Worm (Caenorhabditis elegans) whole organism, L2 larva: ENCODE measurements around the gene K02F3.9.
A peak's percentile ranks its signal among the peaks of the same experiment; 100 is the strongest.

ENCODE experiments used
- C34F6.9 ChIP-seq: fragments of 150-350 bp; optimal IDR thresholded peaks from 2 replicates; lab custom pipeline; 2014; ENCODE audit warnings: missing biosample characterization, missing genetic modification characterization
- F13H6.1 ChIP-seq: sonication (generic microtip); optimal IDR thresholded peaks from 2 replicates; lab custom pipeline; 2016; ENCODE audit warnings: missing genetic modification characterization, missing compliant biosample characterization
- R02D3.7 ChIP-seq: fragments of 150-350 bp; optimal IDR thresholded peaks from 2 replicates; lab custom pipeline; 2014; ENCODE audit warnings: missing biosample characterization, missing genetic modification characterization
- ZK546.5 ChIP-seq: sonication (generic microtip); optimal IDR thresholded peaks from 2 replicates; lab custom pipeline; 2017; ENCODE audit warnings: missing biosample characterization, missing genetic modification characterization
- alr-1 ChIP-seq: fragments of 150-350 bp; optimal IDR thresholded peaks from 2 replicates; lab custom pipeline; 2014; ENCODE audit warnings: missing biosample characterization, missing genetic modification characterization
- aly-2 ChIP-seq: fragments of 150-350 bp; optimal IDR thresholded peaks from 2 replicates; lab custom pipeline; 2014; ENCODE audit warnings: missing biosample characterization, missing genetic modification characterization
- blmp-1 ChIP-seq: sonication (generic microtip); optimal IDR thresholded peaks from 2 replicates; lab custom pipeline; 2017; ENCODE audit warnings: missing genetic modification characterization, mild to moderate bottlenecking, missing compliant biosample characterization, antibody characterized with exemption, moderate library complexity; ENCODE audit not compliant: insufficient read depth
- ceh-16 ChIP-seq: fragments of 150-350 bp; optimal IDR thresholded peaks from 2 replicates; lab custom pipeline; 2014; ENCODE audit warnings: missing biosample characterization, missing genetic modification characterization
- ceh-82 ChIP-seq: fragments of 150-350 bp; optimal IDR thresholded peaks from 2 replicates; lab custom pipeline; 2014; ENCODE audit warnings: missing biosample characterization, missing genetic modification characterization
- crh-2 ChIP-seq: sonication (generic microtip); optimal IDR thresholded peaks from 2 replicates; lab custom pipeline; 2017; ENCODE audit warnings: missing biosample characterization, missing genetic modification characterization
- dmd-4 ChIP-seq: sonication (generic microtip); optimal IDR thresholded peaks from 2 replicates; lab custom pipeline; 2017; ENCODE audit warnings: missing biosample characterization, missing genetic modification characterization
- egl-27 ChIP-seq: sonication (generic microtip); optimal IDR thresholded peaks from 3 replicates; lab custom pipeline; 2017; ENCODE audit warnings: missing biosample characterization, missing genetic modification reagents, missing genetic modification characterization
- elt-3 ChIP-seq: sonication (generic microtip); optimal IDR thresholded peaks from 2 replicates; lab custom pipeline; 2017; ENCODE audit warnings: missing biosample characterization, missing genetic modification characterization
- fos-1 ChIP-seq: fragments of 150-350 bp; optimal IDR thresholded peaks from 2 replicates; lab custom pipeline; 2014; ENCODE audit warnings: missing biosample characterization, missing genetic modification characterization
- gmeb-1 ChIP-seq: fragments of 150-350 bp; optimal IDR thresholded peaks from 2 replicates; lab custom pipeline; 2014; ENCODE audit warnings: missing biosample characterization, missing genetic modification characterization
- lin-11 ChIP-seq: fragments of 150-350 bp; sonication (generic microtip); optimal IDR thresholded peaks from 2 replicates; lab custom pipeline; 2014; ENCODE audit warnings: missing biosample characterization, missing genetic modification characterization, inconsistent platforms, mixed read lengths
- lin-39 ChIP-seq: fragments of 150-350 bp; optimal IDR thresholded peaks from 2 replicates; lab custom pipeline; 2014; ENCODE audit warnings: missing biosample characterization, missing genetic modification reagents, missing genetic modification characterization
- lsy-2 ChIP-seq, 2 experiments: fragments of 150-350 bp in 1 of 2; sonication (generic microtip) in 1 of 2; optimal IDR thresholded peaks; 2 replicates each; lab custom pipeline; 2014 to 2017; ENCODE audit warnings: missing biosample characterization in 2 of 2, missing genetic modification characterization in 2 of 2
- mab-5 ChIP-seq: fragments of 150-350 bp; optimal IDR thresholded peaks from 2 replicates; lab custom pipeline; 2014; ENCODE audit warnings: missing biosample characterization, missing genetic modification characterization
- mdl-1 ChIP-seq, 2 experiments: fragments of 150-350 bp in 1 of 2; sonication (generic microtip) in 1 of 2; optimal IDR thresholded peaks; 2 replicates each; lab custom pipeline; 2017; ENCODE audit warnings: missing biosample characterization in 2 of 2, missing genetic modification characterization in 2 of 2
- nhr-11 ChIP-seq: fragments of 150-350 bp; optimal IDR thresholded peaks from 2 replicates; lab custom pipeline; 2014; ENCODE audit warnings: missing biosample characterization, missing genetic modification characterization
- nhr-12 ChIP-seq: fragments of 150-350 bp; optimal IDR thresholded peaks from 2 replicates; lab custom pipeline; 2014; ENCODE audit warnings: missing biosample characterization, missing genetic modification characterization
- nhr-129 ChIP-seq: fragments of 150-350 bp; optimal IDR thresholded peaks from 2 replicates; lab custom pipeline; 2014; ENCODE audit warnings: missing biosample characterization, missing genetic modification characterization
- nhr-21 ChIP-seq: fragments of 150-350 bp; optimal IDR thresholded peaks from 2 replicates; lab custom pipeline; 2014; ENCODE audit warnings: missing biosample characterization, missing genetic modification characterization
- nhr-23 ChIP-seq: fragments of 150-350 bp; optimal IDR thresholded peaks from 2 replicates; lab custom pipeline; 2014; ENCODE audit warnings: missing biosample characterization, missing genetic modification reagents, missing genetic modification characterization
- nhr-237 ChIP-seq: fragments of 150-350 bp; optimal IDR thresholded peaks from 2 replicates; lab custom pipeline; 2014; ENCODE audit warnings: missing biosample characterization, missing genetic modification characterization
- nhr-25 ChIP-seq: fragments of 150-350 bp; sonication (generic microtip); optimal IDR thresholded peaks from 3 replicates; lab custom pipeline; 2014; ENCODE audit warnings: missing biosample characterization, missing genetic modification characterization
- nhr-6 ChIP-seq: fragments of 150-350 bp; optimal IDR thresholded peaks from 2 replicates; lab custom pipeline; 2014; ENCODE audit warnings: missing biosample characterization, missing genetic modification characterization
- sem-4 ChIP-seq: fragments of 150-350 bp; optimal IDR thresholded peaks from 2 replicates; lab custom pipeline; 2014; ENCODE audit warnings: missing biosample characterization, missing genetic modification reagents, missing genetic modification characterization
- skn-1 ChIP-seq: sonication (generic microtip); optimal IDR thresholded peaks from 2 replicates; lab custom pipeline; 2017; ENCODE audit warnings: missing biosample characterization, missing genetic modification characterization
- sma-9 ChIP-seq, 2 experiments: fragments of 150-350 bp in 1 of 2; sonication (generic microtip) in 1 of 2; optimal IDR thresholded peaks; 2 replicates each; lab custom pipeline; 2014 to 2016; ENCODE audit warnings: missing genetic modification characterization in 2 of 2, mild to moderate bottlenecking in 1 of 2, missing biosample characterization in 1 of 2, missing compliant biosample characterization in 1 of 2, missing genetic modification reagents in 1 of 2, moderate library complexity in 1 of 2
- snpc-4 ChIP-seq: fragments of 150-350 bp; optimal IDR thresholded peaks from 2 replicates; lab custom pipeline; 2014; ENCODE audit warnings: missing biosample characterization, missing genetic modification characterization
- unc-39 ChIP-seq: fragments of 150-350 bp; optimal IDR thresholded peaks from 2 replicates; lab custom pipeline; 2014; ENCODE audit warnings: missing biosample characterization, missing genetic modification characterization
- unc-55 ChIP-seq: fragments of 150-350 bp; sonication (generic microtip); optimal IDR thresholded peaks from 3 replicates; lab custom pipeline; 2014; ENCODE audit warnings: missing biosample characterization, missing genetic modification reagents, missing genetic modification characterization
- unc-62 ChIP-seq: fragments of 150-350 bp; optimal IDR thresholded peaks from 2 replicates; lab custom pipeline; 2014; ENCODE audit warnings: missing biosample characterization, missing genetic modification reagents, missing genetic modification characterization
- zag-1 ChIP-seq: fragments of 150-350 bp; optimal IDR thresholded peaks from 2 replicates; lab custom pipeline; 2014; ENCODE audit warnings: missing biosample characterization, missing genetic modification characterization
- ztf-1 ChIP-seq: fragments of 200-800 bp; sonication (Bioruptor generic); conservative IDR thresholded peaks from 2 replicates; pipeline ENCODE4 v1.3.6; 2022; ENCODE audit warnings: missing genetic modification characterization, missing compliant biosample characterization
- ztf-11 ChIP-seq: sonication (generic microtip); optimal IDR thresholded peaks from 2 replicates; lab custom pipeline; 2017; ENCODE audit warnings: missing biosample characterization, missing genetic modification characterization
- ztf-4 ChIP-seq: fragments of 150-350 bp; optimal IDR thresholded peaks from 2 replicates; lab custom pipeline; 2014; ENCODE audit warnings: missing biosample characterization, missing genetic modification characterization

Gene K02F3.9

DNA sequence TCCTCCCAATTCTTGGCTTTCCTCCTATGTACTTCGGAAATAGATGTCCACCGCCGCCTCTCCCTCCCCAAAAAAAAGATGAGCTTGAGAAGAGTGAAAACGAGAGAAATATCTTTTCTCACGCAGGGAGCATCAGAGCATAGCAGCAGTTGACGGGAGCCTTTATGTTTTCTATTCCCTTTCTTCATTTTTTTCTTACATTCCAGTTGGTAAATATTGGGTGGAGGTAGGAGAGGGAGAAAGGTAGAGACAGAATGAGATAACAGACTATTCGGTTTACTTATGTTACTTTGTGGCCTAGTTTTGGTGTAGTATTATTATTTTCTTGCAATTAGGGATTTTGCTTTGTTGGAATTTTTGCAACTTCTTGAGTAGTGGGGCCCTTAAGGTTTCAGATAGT, 3.4 kb upstream of the K02F3.9 start:
- TF ChIP-seq fos-1 (no peak), C34F6.9 (tag; lab: Kevin White, UChicago) (peak; percentile 2), nhr-129 (tag; lab: Kevin White, UChicago) (peak; percentile 48), unc-55 (GFP tag; lab: Kevin White, UChicago) (peak; percentile 5)

DNA sequence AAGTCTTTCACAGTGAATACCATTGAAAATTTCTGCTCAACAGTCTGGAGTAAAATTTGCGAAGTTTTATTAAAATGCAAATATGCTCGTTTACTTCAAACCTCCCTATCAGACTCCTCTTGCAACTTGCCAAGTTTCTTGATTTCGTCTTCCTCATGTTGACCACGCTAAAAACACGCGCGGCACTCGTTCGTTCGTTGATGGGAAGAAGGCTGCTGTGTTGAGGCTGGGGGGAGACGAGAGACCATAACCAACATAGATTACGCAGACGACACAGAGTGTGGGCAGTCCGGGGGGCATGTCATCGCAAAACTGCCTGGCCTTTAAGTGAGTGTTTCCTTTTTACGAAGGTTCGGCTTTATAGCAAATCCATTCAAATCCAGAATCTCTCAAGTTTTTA, 2.8 kb upstream of the K02F3.9 start:
- TF ChIP-seq C34F6.9 (tag; lab: Kevin White, UChicago) (peak; percentile 19), nhr-237 (tag; lab: Kevin White, UChicago) (no peak), fos-1 (peak; percentile 68), nhr-25 (tag; lab: Kevin White, UChicago) (peak; percentile 35), mdl-1 (tag; optimal IDR thresholded peaks at IDR 0.05; lab: Kevin White, UChicago) (no peak), F13H6.1 (no peak), unc-55 (GFP tag; lab: Kevin White, UChicago) (no peak), lin-39 (no peak), nhr-21 (peak; percentile 71), lin-11 (peak; percentile 3), aly-2 (tag; lab: Kevin White, UChicago) (no peak), skn-1 (tag; lab: Kevin White, UChicago) (no peak), zag-1 (tag; lab: Kevin White, UChicago) (no peak), crh-2 (no peak), egl-27 (tag; lab: Kevin White, UChicago) (no peak), ceh-16 (tag; lab: Kevin White, UChicago) (no peak), ztf-4 (tag; lab: Kevin White, UChicago) (no peak), ztf-11 (no peak), nhr-129 (tag; lab: Kevin White, UChicago) (peak; percentile 51), nhr-12 (tag; lab: Kevin White, UChicago) (no peak), gmeb-1 (tag; lab: Kevin White, UChicago) (no peak), unc-62 (GFP tag; lab: Kevin White, UChicago) (no peak), sma-9 (GFP tag; optimal IDR thresholded peaks at IDR 0.05; lab: Kevin White, UChicago) (peak; percentile 65), sma-9 (tag; optimal IDR thresholded peaks at IDR 0.05; lab: Kevin White, UChicago) (no peak), sem-4 (tag; lab: Kevin White, UChicago) (no peak), elt-3 (tag; lab: Kevin White, UChicago) (no peak), blmp-1 (tag; lab: Kevin White, UChicago) (no peak), lsy-2 (tag; optimal IDR thresholded peaks at IDR 0.05; lab: Kevin White, UChicago) (peak in 1 of 2 experiments; percentile 18), snpc-4 (tag; lab: Kevin White, UChicago) (no peak), alr-1 (tag; lab: Kevin White, UChicago) (no peak), ZK546.5 (tag; lab: Kevin White, UChicago) (no peak), nhr-6 (tag; lab: Kevin White, UChicago) (no peak)

DNA sequence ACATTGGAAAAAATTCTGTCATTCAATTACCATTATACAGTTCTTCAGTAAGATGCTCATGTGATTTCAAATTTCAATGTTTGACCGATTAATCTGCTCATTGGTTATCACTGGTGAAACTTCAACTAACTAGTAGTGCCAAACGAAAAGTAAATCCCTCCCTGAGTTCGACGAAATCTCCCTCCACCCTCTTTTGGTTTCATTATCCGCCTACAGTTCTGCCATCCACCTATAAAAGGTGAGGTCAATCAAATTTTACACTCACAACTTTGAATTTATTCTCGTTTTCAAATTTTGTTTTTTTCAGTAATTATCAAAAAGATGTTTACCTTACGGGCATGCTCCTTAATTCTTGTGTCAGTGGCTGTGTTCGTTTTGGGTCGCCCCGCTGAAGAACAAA, 1.5 kb upstream of the K02F3.9 start, which contains the start of gene far-8:
Gene far-8 (plus strand): TSS at position 301 of the 400 bp plus-strand sequence.
- TF ChIP-seq nhr-11 (tag; lab: Kevin White, UChicago): no peak
- TF ChIP-seq ztf-1 (GFP tag; lab: Robert Waterston, UW): no peak
- no peak for TF ChIP-seq dmd-4
- TF ChIP-seq crh-2: no peak
- TF ChIP-seq egl-27 (tag; lab: Kevin White, UChicago): no peak
- TF ChIP-seq, all 48 proteins: peak for 0

DNA sequence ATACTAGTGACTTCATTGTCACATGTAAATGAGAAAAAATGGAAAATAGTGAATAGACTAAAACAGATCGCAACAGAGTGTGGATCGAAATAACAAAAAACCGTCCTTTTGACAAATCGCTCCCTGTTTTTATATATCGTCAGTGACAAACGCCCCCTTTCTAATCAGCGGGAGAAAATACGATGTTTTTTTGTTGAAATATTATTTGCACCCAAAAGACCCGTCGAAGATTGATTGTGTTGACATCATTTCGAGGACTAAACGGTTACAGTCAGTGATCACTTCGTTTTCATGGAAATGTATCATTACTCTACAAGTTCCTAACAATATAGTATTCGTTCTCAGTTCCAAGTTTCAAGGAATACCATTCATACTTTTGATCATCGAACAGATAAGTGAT, 1.7 kb downstream of the K02F3.9 start, which contains the start of gene dos-3:
Gene dos-3 (minus strand): TSS at position 101 of the 400 bp plus-strand sequence.
- TF ChIP-seq unc-39 (tag; lab: Kevin White, UChicago) (no peak), mab-5 (tag; lab: Kevin White, UChicago) (no peak), dmd-4 (no peak), nhr-23 (tag; lab: Kevin White, UChicago) (no peak), elt-3 (tag; lab: Kevin White, UChicago) (no peak), lin-11 (no peak), ceh-82 (tag; lab: Kevin White, UChicago) (no peak), nhr-21 (no peak), ztf-4 (tag; lab: Kevin White, UChicago) (no peak), ztf-1 (GFP tag; lab: Robert Waterston, UW) (no peak), R02D3.7 (tag; lab: Kevin White, UChicago) (no peak), lin-39 (no peak), F13H6.1 (no peak), crh-2 (no peak), fos-1 (no peak), skn-1 (tag; lab: Kevin White, UChicago) (no peak)
